Worm (Caenorhabditis elegans): ENCODE measurements around the gene xtr-2.

The xtr-2 gene

ce11 chrX:12362951-12363486 is 47.7 kb downstream of the xtr-2 start:
- no peak for TF ChIP-seq ztf-29 (GFP tag; IDR thresholded peaks at IDR 0.05)
- no peak for TF ChIP-seq ref-1 (GFP tag; conservative IDR thresholded peaks at IDR 0.05)
- TF ChIP-seq ztf-23 (GFP tag; IDR thresholded peaks at IDR 0.05), result 0 out of 2 replicates have a peak, but pooled peaks have one; percentile 35
- peak; percentile 87 for TF ChIP-seq cog-1 (tag; optimal IDR thresholded peaks at IDR 0.05)
- TF ChIP-seq klf-2 (GFP tag; conservative IDR thresholded peaks at IDR 0.05), result peak; percentile 44; the same call in 1 of the 2 replicates
- no peak for TF ChIP-seq tab-1 (GFP tag; IDR thresholded peaks at IDR 0.05)
- no peak for TF ChIP-seq flt-1 (GFP tag; IDR thresholded peaks at IDR 0.05)
- TF ChIP-seq med-1 (GFP tag; optimal IDR thresholded peaks at IDR 0.05; ENCODE audit: insufficient read depth), result peak; percentile 12
- peak; percentile 91 for TF ChIP-seq T22C8.4 (GFP tag; IDR thresholded peaks at IDR 0.05)

- TF ChIP-seq T22C8.4 (GFP tag; IDR thresholded peaks at IDR 0.05) (no peak), flt-1 (GFP tag; IDR thresholded peaks at IDR 0.05) (no peak), med-1 (GFP tag; optimal IDR thresholded peaks at IDR 0.05; ENCODE audit: insufficient read depth) (no peak), ztf-23 (GFP tag; IDR thresholded peaks at IDR 0.05) (no peak), ref-1 (GFP tag; conservative IDR thresholded peaks at IDR 0.05) (no peak), ztf-29 (GFP tag; IDR thresholded peaks at IDR 0.05) (no peak), tab-1 (GFP tag; IDR thresholded peaks at IDR 0.05) (no peak), cog-1 (tag; optimal IDR thresholded peaks at IDR 0.05) (no peak), klf-2 (GFP tag; conservative IDR thresholded peaks at IDR 0.05) (no peak)
Measured at ce11 chrX:12364804-12365203, 49.4 kb downstream of the xtr-2 start, which contains the start of gene F19H6.5. TSS of gene F19H6.5 (minus strand) at chrX:12364904.

- no peak for TF ChIP-seq ztf-29 (GFP tag; IDR thresholded peaks at IDR 0.05)
- no peak for TF ChIP-seq tab-1 (GFP tag; IDR thresholded peaks at IDR 0.05)
- no peak for TF ChIP-seq T22C8.4 (GFP tag; IDR thresholded peaks at IDR 0.05)
- no peak for TF ChIP-seq klf-2 (GFP tag; conservative IDR thresholded peaks at IDR 0.05)
- no peak for TF ChIP-seq med-1 (GFP tag; optimal IDR thresholded peaks at IDR 0.05; ENCODE audit: insufficient read depth)
- TF ChIP-seq cog-1 (tag; optimal IDR thresholded peaks at IDR 0.05), result no peak
Measured at ce11 chrX:12365388-12365787, 50.0 kb downstream of the xtr-2 start, which contains the start of gene F19H6.4. TSS of gene F19H6.4 (plus strand) at chrX:12365688.

ce11 chrX:12367498-12367897 is 52.1 kb downstream of the xtr-2 start:
- TF ChIP-seq klf-2 (GFP tag; conservative IDR thresholded peaks at IDR 0.05) (0 out of 2 replicates have a peak, but pooled peaks have one; percentile 34), flt-1 (GFP tag; IDR thresholded peaks at IDR 0.05) (peak; percentile 92), tab-1 (GFP tag; IDR thresholded peaks at IDR 0.05) (peak; percentile 81), ref-1 (GFP tag; conservative IDR thresholded peaks at IDR 0.05) (peak; percentile 58; the same call in 1 of the 2 replicates), cog-1 (tag; optimal IDR thresholded peaks at IDR 0.05) (no peak), T22C8.4 (GFP tag; IDR thresholded peaks at IDR 0.05) (peak; percentile 62), med-1 (GFP tag; optimal IDR thresholded peaks at IDR 0.05; ENCODE audit: insufficient read depth) (peak; percentile 21), ztf-29 (GFP tag; IDR thresholded peaks at IDR 0.05) (peak; percentile 47; the same call in 1 of the 2 replicates), ztf-23 (GFP tag; IDR thresholded peaks at IDR 0.05) (peak; percentile 85)
